Worm (Caenorhabditis elegans): ENCODE data around the gene alh-9.

Gene alh-9

DNA sequence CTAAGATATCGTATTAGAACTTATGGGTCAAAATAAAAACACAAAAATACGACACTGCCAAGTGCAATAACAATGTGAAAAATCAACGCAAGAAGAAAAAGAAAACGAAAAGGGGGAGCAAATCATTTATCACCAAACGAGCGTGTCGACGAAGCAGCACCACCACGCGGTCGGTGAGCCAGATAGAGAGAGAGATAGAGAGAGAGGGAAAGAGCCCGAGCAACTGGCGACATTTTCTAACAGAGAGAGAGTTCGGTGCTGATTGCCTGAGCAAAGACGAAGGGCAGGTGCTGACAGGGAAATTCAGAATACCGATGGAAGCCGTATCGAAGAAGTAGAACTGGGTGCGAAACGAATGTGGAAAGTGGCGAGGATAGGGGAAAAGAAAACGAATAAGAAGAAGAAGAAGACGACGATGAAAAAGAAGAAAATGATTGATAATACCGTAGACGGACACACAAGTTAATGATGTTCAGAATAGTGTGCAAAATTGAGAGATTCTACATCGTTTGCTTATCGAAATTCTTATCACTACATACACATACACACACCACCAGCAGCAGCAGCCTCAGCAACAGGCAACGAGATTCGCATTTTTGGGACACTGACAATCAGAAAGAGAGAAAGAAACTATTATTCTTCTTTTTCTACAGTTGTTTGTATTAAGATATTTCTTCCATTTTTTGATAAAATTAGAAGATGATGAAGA lies 20.5 kb upstream of the alh-9 start (continued):
- TF ChIP-seq pqm-1 (tag; optimal IDR thresholded peaks at IDR 0.05) (peak; percentile 91), mdl-1 (tag; optimal IDR thresholded peaks at IDR 0.05) (peak in 1 of 2 experiments; percentile 31), mxl-3 (GFP tag; optimal IDR thresholded peaks at IDR 0.05) (peak; percentile 63), dpl-1 (GFP tag; optimal IDR thresholded peaks at IDR 0.05) (peak; percentile 8)

DNA sequence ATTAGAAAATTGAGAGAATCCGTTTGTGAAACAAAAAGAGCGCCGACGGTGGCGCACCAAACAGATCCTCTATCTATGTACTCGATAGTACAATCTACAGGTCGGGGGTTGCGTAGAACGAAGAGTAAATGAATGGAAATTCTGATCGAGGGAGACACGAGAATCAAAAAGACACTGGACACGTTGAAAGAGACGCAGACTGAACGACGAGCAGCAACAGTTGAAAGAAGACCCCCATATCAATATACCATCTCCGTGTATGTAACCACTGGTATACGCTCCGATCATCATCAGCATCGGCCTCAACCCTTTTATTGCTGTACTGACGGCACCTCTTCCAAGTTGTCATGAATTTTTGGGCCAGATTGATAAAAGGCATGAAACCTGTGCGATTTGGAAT lies 19.6 kb upstream of the alh-9 start:
- peak in 1 of 2 experiments; percentile 86 for TF ChIP-seq unc-62 (GFP tag; optimal IDR thresholded peaks at IDR 0.05 in 1 of 2)
- TF ChIP-seq unc-62 (tag; optimal IDR thresholded peaks at IDR 0.05): no peak
- no peak for TF ChIP-seq mep-1 (tag; optimal IDR thresholded peaks at IDR 0.05)
- TF ChIP-seq nhr-42 (GFP tag; IDR thresholded peaks at IDR 0.05): no peak
- TF ChIP-seq pqm-1 (tag; optimal IDR thresholded peaks at IDR 0.05): no peak
- no peak for TF ChIP-seq Y75B8A.6 (GFP tag; IDR thresholded peaks at IDR 0.05)
- TF ChIP-seq mdl-1 (tag; optimal IDR thresholded peaks at IDR 0.05): peak in 1 of 2 experiments; percentile 2
- no peak for TF ChIP-seq ceh-82 (tag; optimal IDR thresholded peaks at IDR 0.05)
- TF ChIP-seq daf-16 (GFP tag; optimal IDR thresholded peaks at IDR 0.05): no peak
- peak; percentile 30 for TF ChIP-seq daf-16 (tag; optimal IDR thresholded peaks at IDR 0.05)

DNA sequence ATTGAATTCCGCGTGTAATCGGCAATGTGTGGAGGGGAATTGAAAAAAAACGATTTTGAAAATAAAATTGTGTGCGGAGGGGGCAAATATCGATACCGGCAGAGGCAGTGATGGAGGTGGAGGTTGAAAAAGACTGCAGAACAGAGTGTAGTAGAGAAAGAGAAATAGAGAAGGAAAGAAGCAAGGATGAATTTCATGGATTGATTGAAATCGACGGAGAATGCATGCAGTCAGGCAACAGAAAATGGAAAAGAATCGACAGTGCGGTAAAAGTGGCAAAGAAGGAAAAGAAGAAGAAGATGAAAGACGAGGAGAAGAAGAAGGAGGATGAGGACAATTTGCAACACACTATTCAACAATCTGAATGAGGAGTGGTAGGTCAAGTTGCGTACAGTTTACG lies 19.0 kb upstream of the alh-9 start, which contains the start of gene W04D12.1:
TSS of gene W04D12.1 (plus strand) at position 111 of the 400 bp plus-strand sequence.
- TF ChIP-seq R02D3.7 (tag; optimal IDR thresholded peaks at IDR 0.05) (no peak), fkh-10 (GFP tag; optimal IDR thresholded peaks at IDR 0.05) (no peak), mdl-1 (tag; optimal IDR thresholded peaks at IDR 0.05) (no peak), aly-2 (tag; optimal IDR thresholded peaks at IDR 0.05) (no peak), jun-1 (tag; optimal IDR thresholded peaks at IDR 0.05) (no peak), ctbp-1 (GFP tag; IDR thresholded peaks at IDR 0.05) (no peak), unc-62 (GFP tag; optimal IDR thresholded peaks at IDR 0.05 in 1 of 2) (peak in 1 of 2 experiments; percentile 63), unc-62 (tag; optimal IDR thresholded peaks at IDR 0.05) (no peak), ZK337.2 (GFP tag; IDR thresholded peaks at IDR 0.05) (0 out of 2 replicates have a peak, but pooled peaks have one; percentile 15), snpc-1.2 (GFP tag; IDR thresholded peaks at IDR 0.05) (0 out of 2 replicates have a peak, but pooled peaks have one; percentile 32), tag-97 (GFP tag; IDR thresholded peaks at IDR 0.05) (no peak), hif-1 (tag; optimal IDR thresholded peaks at IDR 0.05) (no peak)

DNA sequence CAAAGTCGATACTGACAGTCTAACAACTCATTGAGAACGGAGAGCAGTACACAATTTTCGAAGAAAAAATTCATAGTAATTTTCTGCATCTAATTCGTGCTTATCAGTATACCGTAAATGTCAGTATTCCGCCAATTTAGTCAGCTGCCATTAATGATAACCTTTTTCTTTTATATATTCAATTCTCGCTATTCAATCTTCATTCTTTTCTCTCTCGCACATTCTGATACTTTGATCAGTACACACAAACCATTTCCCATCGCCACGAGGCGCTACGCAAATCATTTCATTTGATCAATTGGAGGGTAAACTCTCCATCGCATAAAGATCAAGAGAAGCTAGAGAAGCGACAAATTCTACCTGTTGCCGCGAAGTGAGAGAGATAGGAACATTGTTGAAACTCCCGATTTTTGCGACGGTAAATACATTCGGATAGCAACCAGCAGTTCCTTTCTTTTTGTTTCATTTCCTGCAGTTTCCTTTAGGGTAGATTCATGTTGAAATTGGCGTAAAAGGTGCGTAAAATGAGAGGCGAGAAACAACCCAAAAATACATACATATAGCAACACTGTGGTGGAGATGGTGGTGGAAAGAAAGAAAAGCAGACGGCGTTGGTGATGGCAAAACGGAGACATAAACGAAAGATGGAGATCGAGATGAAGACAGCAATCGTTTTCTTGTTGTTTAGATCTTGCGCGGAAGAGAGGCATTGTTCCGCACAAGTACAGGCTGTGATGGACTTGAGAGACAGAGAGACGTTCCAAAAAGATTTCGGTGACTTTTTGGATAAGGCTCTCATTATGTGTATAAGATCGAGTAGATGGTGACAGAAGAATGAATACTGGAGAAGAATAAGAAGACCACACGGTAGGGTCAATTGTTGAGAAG lies 17.4 kb upstream of the alh-9 start:
- TF ChIP-seq lin-1 (GFP tag; IDR thresholded peaks at IDR 0.05): 0 out of 2 replicates have a peak, but pooled peaks have one; percentile 24
- TF ChIP-seq daf-16 (GFP tag; optimal IDR thresholded peaks at IDR 0.05): peak in 1 of 2 experiments; percentile 60
- peak; percentile 82 for TF ChIP-seq daf-16 (tag; optimal IDR thresholded peaks at IDR 0.05)
- peak; percentile 27; the same call in 1 of the 2 replicates for TF ChIP-seq T26A8.4 (GFP tag; IDR thresholded peaks at IDR 0.05)
- TF ChIP-seq mdl-1 (tag; optimal IDR thresholded peaks at IDR 0.05): peak; percentile 70 to 93
- TF ChIP-seq dmd-6 (GFP tag; IDR thresholded peaks at IDR 0.05): peak; percentile 95
- TF ChIP-seq ceh-44 (GFP tag; IDR thresholded peaks at IDR 0.05): no peak
- TF ChIP-seq dve-1 (tag; optimal IDR thresholded peaks at IDR 0.05; ENCODE audit: insufficient read depth): peak; percentile 95
- no peak for TF ChIP-seq zag-1 (tag; optimal IDR thresholded peaks at IDR 0.05)
- TF ChIP-seq duxl-1 (tag; optimal IDR thresholded peaks at IDR 0.05; ENCODE audit: poor library complexity): peak; percentile 15
- peak; percentile 30 for TF ChIP-seq mes-2 (tag; optimal IDR thresholded peaks at IDR 0.05; ENCODE audit: poor library complexity, severe bottlenecking)
- no peak for TF ChIP-seq ces-1 (GFP tag; optimal IDR thresholded peaks at IDR 0.05)
- TF ChIP-seq zfp-2 (tag; optimal IDR thresholded peaks at IDR 0.05): no peak
- peak; percentile 74 for TF ChIP-seq T20F7.1 (GFP tag; optimal IDR thresholded peaks at IDR 0.05)
- TF ChIP-seq mxl-3 (GFP tag; optimal IDR thresholded peaks at IDR 0.05): peak; percentile 86
- TF ChIP-seq nhr-6 (tag; optimal IDR thresholded peaks at IDR 0.05): peak; percentile 67
- TF ChIP-seq ama-1 (optimal IDR thresholded peaks at IDR 0.05): peak; percentile 33
- 0 out of 2 replicates have a peak, but pooled peaks have one; percentile 31 for TF ChIP-seq zfp-3 (GFP tag; conservative IDR thresholded peaks at IDR 0.05)
- peak; percentile 81 for TF ChIP-seq nhr-48 (tag; optimal IDR thresholded peaks at IDR 0.05)
- TF ChIP-seq nhr-102 (tag; optimal IDR thresholded peaks at IDR 0.05): peak; percentile 6
- no peak for TF ChIP-seq saeg-2 (GFP tag; IDR thresholded peaks at IDR 0.05)
- peak; percentile 25 for TF ChIP-seq aha-1 (tag)
- TF ChIP-seq ztf-7 (tag; optimal IDR thresholded peaks at IDR 0.05): no peak
- peak; percentile 49 to 82 for TF ChIP-seq unc-62 (GFP tag; optimal IDR thresholded peaks at IDR 0.05 in 1 of 2)
- no peak for TF ChIP-seq unc-62 (tag; optimal IDR thresholded peaks at IDR 0.05)
- peak; percentile 96 for TF ChIP-seq nhr-28 (tag; optimal IDR thresholded peaks at IDR 0.05)
- peak; percentile 52 for TF ChIP-seq nhr-10 (tag; optimal IDR thresholded peaks at IDR 0.05)

Measured in whole organism, L4 larva.